Worm (Caenorhabditis elegans) whole organism, mixed stage, embryonic: ENCODE measurements around the gene C25E10.4.

Experiments used
- hlh-1 ChIP-seq: fragments of 150-350 bp; optimal IDR thresholded peaks from 2 replicates; lab custom pipeline; 2014; ENCODE audit warnings: missing biosample characterization, missing genetic modification reagents, missing genetic modification characterization
- nhr-237 ChIP-seq: fragments of 150-350 bp; optimal IDR thresholded peaks from 2 replicates; lab custom pipeline; 2014; ENCODE audit warnings: missing biosample characterization, missing genetic modification characterization
- unc-62 ChIP-seq: fragments of 150-350 bp; optimal IDR thresholded peaks from 2 replicates; lab custom pipeline; 2014; ENCODE audit warnings: missing biosample characterization, missing genetic modification reagents, missing genetic modification characterization
- ztf-11 ChIP-seq: fragments of 150-350 bp; optimal IDR thresholded peaks from 2 replicates; lab custom pipeline; 2014; ENCODE audit warnings: missing biosample characterization, missing genetic modification characterization

DNA sequence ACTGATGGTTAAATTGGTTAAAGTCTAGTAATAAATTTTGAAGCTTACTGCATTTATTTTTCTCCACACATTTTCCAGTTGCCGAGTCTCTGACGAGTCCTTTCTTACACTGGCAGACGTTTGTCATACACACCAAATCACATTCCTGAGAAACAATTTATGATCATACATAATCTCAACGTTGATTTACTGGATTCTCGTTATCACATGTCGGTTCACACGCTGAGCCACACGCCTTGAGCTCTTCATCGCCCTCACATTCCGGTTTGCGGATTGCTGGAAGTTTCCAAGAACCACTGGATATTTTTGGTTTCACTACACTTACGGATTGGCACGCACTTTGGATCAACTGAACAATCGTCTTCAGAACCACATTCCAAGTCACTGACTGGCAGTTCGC is 22.3 kb downstream of the C25E10.4 start:
- TF ChIP-seq nhr-237: no peak
- no peak for TF ChIP-seq ztf-11 (tag; lab: Kevin White, UChicago)
- TF ChIP-seq hlh-1 (tag; lab: Kevin White, UChicago): no peak
- no peak for TF ChIP-seq unc-62 (GFP tag; lab: Kevin White, UChicago)
